Fruit fly (Drosophila melanogaster): ENCODE measurements around the gene Ppm1.

- peak; percentile 60 for TF ChIP-seq Pif1B (GFP tag; optimal IDR thresholded peaks at IDR 0.05)
- no peak for TF ChIP-seq CG32121 (GFP tag; IDR thresholded peaks at IDR 0.05)
- TF ChIP-seq CG9948 (tag; optimal IDR thresholded peaks at IDR 0.05): peak; percentile 33
- TF ChIP-seq CG34367 (tag; optimal IDR thresholded peaks at IDR 0.05): peak; percentile 1
- peak; percentile 51 for TF ChIP-seq Pif1A (GFP tag; optimal IDR thresholded peaks at IDR 0.05)
- peak; percentile 81 for TF ChIP-seq CG8159 (tag; optimal IDR thresholded peaks at IDR 0.05)
These were observed 30.9 kb upstream of the Ppm1 start for dm6 chr3L:550082-550827.

Measured in whole organism, pupa.